Fruit fly (Drosophila melanogaster) whole organism, embryonic: ENCODE data around the gene Cdc16.
A peak's percentile ranks its signal among the peaks of the same experiment; 100 is the strongest.

Experiments
- Aef1 ChIP-seq: fragments of 200-800 bp; sonication (Bioruptor generic); IDR thresholded peaks from 3 replicates; pipeline ENCODE4 v1.3.6; 2022; ENCODE audit warnings: missing biosample characterization, missing genetic modification characterization
- Antp ChIP-seq: fragments of 200-800 bp; sonication (Bioruptor generic); optimal IDR thresholded peaks from 3 replicates; lab custom pipeline; 2016; ENCODE audit warnings: missing biosample characterization, missing genetic modification characterization
- CG11247 ChIP-seq: fragments of 200-800 bp; sonication (Bioruptor generic); IDR thresholded peaks from 2 replicates; pipeline ENCODE4 v1.3.6; 2022; ENCODE audit warnings: missing biosample characterization, missing genetic modification characterization
- CG11456 ChIP-seq: fragments of 200-800 bp; sonication (Bioruptor generic); IDR thresholded peaks from 3 replicates; pipeline ENCODE4 v1.3.6; 2022; ENCODE audit warnings: missing biosample characterization, missing genetic modification characterization
- CG11695 ChIP-seq: fragments of 200-800 bp; sonication (Bioruptor generic); IDR thresholded peaks from 3 replicates; pipeline ENCODE4 v1.3.6; 2022; ENCODE audit warnings: missing biosample characterization, missing genetic modification characterization
- CG1233 ChIP-seq: fragments of 200-800 bp; sonication (Bioruptor generic); optimal IDR thresholded peaks from 4 replicates; lab custom pipeline; 2018; ENCODE audit warnings: missing biosample characterization, mild to moderate bottlenecking, missing genetic modification characterization
- CG17186 ChIP-seq: fragments of 200-800 bp; sonication (Bioruptor generic); optimal IDR thresholded peaks from 3 replicates; lab custom pipeline; 2017; ENCODE audit warnings: missing biosample characterization, missing genetic modification reagents, missing genetic modification characterization
- CG17568 ChIP-seq: fragments of 200-800 bp; sonication (Bioruptor generic); optimal IDR thresholded peaks from 2 replicates; lab custom pipeline; 2018; ENCODE audit warnings: missing biosample characterization, mild to moderate bottlenecking, missing genetic modification characterization, moderate library complexity
- CG2129 ChIP-seq: fragments of 200-800 bp; sonication (Bioruptor generic); IDR thresholded peaks from 2 replicates; pipeline ENCODE4 v1.3.6; 2022; ENCODE audit warnings: missing biosample characterization, missing genetic modification characterization; ENCODE audit not compliant: partially characterized antibody
- CG2678 ChIP-seq: fragments of 200-800 bp; sonication (Bioruptor generic); optimal IDR thresholded peaks from 3 replicates; lab custom pipeline; 2019; ENCODE audit warnings: missing biosample characterization, mild to moderate bottlenecking, missing genetic modification characterization, moderate library complexity
- CG2875 ChIP-seq: fragments of 200-800 bp; sonication (Bioruptor generic); optimal IDR thresholded peaks from 2 replicates; lab custom pipeline; 2017; ENCODE audit warnings: missing biosample characterization, mild to moderate bottlenecking, missing genetic modification characterization, missing genetic modification reagents
- CG3995 ChIP-seq: fragments of 200-800 bp; sonication (Bioruptor generic); optimal IDR thresholded peaks from 3 replicates; lab custom pipeline; 2016; ENCODE audit warnings: missing biosample characterization, missing genetic modification characterization
- CG4854 ChIP-seq: fragments of 200-800 bp; sonication (Bioruptor generic); optimal IDR thresholded peaks from 2 replicates; lab custom pipeline; 2016; ENCODE audit warnings: missing biosample characterization, missing genetic modification characterization, inconsistent platforms
- CG5953 ChIP-seq: fragments of 200-800 bp; sonication (Bioruptor generic); IDR thresholded peaks from 2 replicates; pipeline ENCODE4 v1.3.6; 2022; ENCODE audit warnings: missing biosample characterization, missing genetic modification characterization
- CG6175 ChIP-seq: fragments of 200-800 bp; sonication (Bioruptor generic); IDR thresholded peaks from 3 replicates; pipeline ENCODE4 v1.3.6; 2022; ENCODE audit warnings: missing biosample characterization, missing genetic modification characterization
- CG6813 ChIP-seq: fragments of 200-800 bp; sonication (Bioruptor generic); optimal IDR thresholded peaks from 2 replicates; lab custom pipeline; 2017; ENCODE audit warnings: missing biosample characterization, missing genetic modification characterization, mild to moderate bottlenecking, moderate library complexity, missing genetic modification reagents
- CG7372 ChIP-seq: fragments of 200-800 bp; sonication (Bioruptor generic); IDR thresholded peaks from 2 replicates; pipeline ENCODE4 v1.3.6; 2022; ENCODE audit warnings: missing biosample characterization, missing genetic modification characterization
- CG7839 ChIP-seq: fragments of 200-800 bp; sonication (Bioruptor generic); optimal IDR thresholded peaks from 3 replicates; lab custom pipeline; 2018; ENCODE audit warnings: missing biosample characterization, mild to moderate bottlenecking, missing genetic modification characterization, moderate library complexity
- CG7928 ChIP-seq: fragments of 200-800 bp; sonication (Bioruptor generic); optimal IDR thresholded peaks from 2 replicates; lab custom pipeline; 2017; ENCODE audit warnings: missing biosample characterization, mild to moderate bottlenecking, missing genetic modification characterization
- CHES-1-like ChIP-seq: fragments of 200-800 bp; sonication (Bioruptor generic); optimal IDR thresholded peaks from 2 replicates; lab custom pipeline; 2016; ENCODE audit warnings: missing biosample characterization, missing genetic modification characterization
- CrebB ChIP-seq: fragments of 200-800 bp; sonication (Bioruptor generic); optimal IDR thresholded peaks from 3 replicates; lab custom pipeline; 2018; ENCODE audit warnings: missing biosample characterization, mild to moderate bottlenecking, missing genetic modification characterization
- Dip3 ChIP-seq: fragments of 200-800 bp; sonication (Bioruptor generic); optimal IDR thresholded peaks from 3 replicates; lab custom pipeline; 2016; ENCODE audit warnings: missing biosample characterization, missing genetic modification characterization
- Dp ChIP-seq: fragments of 200-800 bp; sonication (Bioruptor generic); optimal IDR thresholded peaks from 2 replicates; lab custom pipeline; 2018; ENCODE audit warnings: missing biosample characterization, mild to moderate bottlenecking, missing genetic modification characterization, moderate library complexity
- Hmx ChIP-seq: fragments of 200-800 bp; sonication (Bioruptor generic); optimal IDR thresholded peaks from 2 replicates; lab custom pipeline; 2016; ENCODE audit warnings: missing biosample characterization, missing genetic modification characterization
- Lim3 ChIP-seq: fragments of 200-800 bp; sonication (Bioruptor generic); IDR thresholded peaks from 2 replicates; pipeline ENCODE4 v1.3.6; 2022; ENCODE audit warnings: missing biosample characterization, missing genetic modification characterization
- Mad ChIP-seq: fragments of 200-800 bp; sonication (Bioruptor generic); optimal IDR thresholded peaks from 2 replicates; lab custom pipeline; 2016; ENCODE audit warnings: missing biosample characterization, missing genetic modification characterization
- NFAT ChIP-seq: fragments of 200-800 bp; sonication (Bioruptor generic); IDR thresholded peaks from 2 replicates; pipeline ENCODE4 v1.3.6; 2022; ENCODE audit warnings: missing biosample characterization, missing genetic modification characterization
- Trl ChIP-seq, 3 experiments: fragments of >200 bp in 2 of 3; fragments of 200-800 bp in 1 of 3; sonication (Bioruptor generic) in 1 of 3; optimal IDR thresholded peaks; 2 replicates in 1 of 3; 3 replicates in 2 of 3; lab custom pipeline; 2016 to 2017; ENCODE audit warnings: missing biosample characterization in 1 of 3, missing genetic modification characterization in 1 of 3
- br ChIP-seq: fragments of >200 bp; optimal IDR thresholded peaks from 2 replicates; lab custom pipeline; 2017
- btn ChIP-seq: fragments of 200-800 bp; sonication (Bioruptor generic); optimal IDR thresholded peaks from 2 replicates; lab custom pipeline; 2016; ENCODE audit warnings: missing biosample characterization, missing genetic modification characterization
- caup ChIP-seq: fragments of 200-800 bp; sonication (Bioruptor generic); optimal IDR thresholded peaks from 3 replicates; lab custom pipeline; 2017; ENCODE audit warnings: missing biosample characterization, mild to moderate bottlenecking, missing genetic modification characterization, moderate library complexity; ENCODE audit not compliant: severe bottlenecking
- chn ChIP-seq: fragments of 200-800 bp; sonication (Bioruptor generic); optimal IDR thresholded peaks from 2 replicates; lab custom pipeline; 2016; ENCODE audit warnings: missing biosample characterization, missing genetic modification characterization
- en ChIP-seq: fragments of 200-800 bp; sonication (Bioruptor generic); optimal IDR thresholded peaks from 2 replicates; lab custom pipeline; 2016; ENCODE audit warnings: missing biosample characterization, missing genetic modification characterization
- exex ChIP-seq: fragments of 200-800 bp; sonication (Bioruptor generic); optimal IDR thresholded peaks from 4 replicates; lab custom pipeline; 2018; ENCODE audit warnings: missing biosample characterization, mild to moderate bottlenecking, missing genetic modification characterization, moderate library complexity
- fd64A ChIP-seq: fragments of 200-800 bp; sonication (Bioruptor generic); optimal IDR thresholded peaks from 3 replicates; lab custom pipeline; 2018; ENCODE audit warnings: missing biosample characterization, mild to moderate bottlenecking, missing genetic modification characterization
- gcm ChIP-seq: fragments of 200-800 bp; sonication (Bioruptor generic); optimal IDR thresholded peaks from 2 replicates; lab custom pipeline; 2019; ENCODE audit warnings: missing biosample characterization, mild to moderate bottlenecking, missing genetic modification characterization, moderate library complexity
- knrl ChIP-seq: fragments of 200-800 bp; sonication (Bioruptor generic); IDR thresholded peaks from 3 replicates; pipeline ENCODE4 v1.3.6; 2022; ENCODE audit warnings: missing biosample characterization, missing genetic modification characterization; ENCODE audit not compliant: partially characterized antibody
- lab ChIP-seq: fragments of 200-800 bp; sonication (Bioruptor generic); optimal IDR thresholded peaks from 3 replicates; lab custom pipeline; 2017; ENCODE audit warnings: missing biosample characterization, missing genetic modification characterization, mild to moderate bottlenecking, moderate library complexity, missing genetic modification reagents
- lbe ChIP-seq: fragments of 200-800 bp; sonication (Bioruptor generic); optimal IDR thresholded peaks from 2 replicates; lab custom pipeline; 2016; ENCODE audit warnings: missing biosample characterization, mild to moderate bottlenecking, missing genetic modification characterization
- nerfin-1 ChIP-seq: fragments of 200-800 bp; sonication (Bioruptor generic); optimal IDR thresholded peaks from 3 replicates; lab custom pipeline; 2019; ENCODE audit warnings: missing biosample characterization, mild to moderate bottlenecking, missing genetic modification characterization, moderate library complexity
- prd ChIP-seq, 3 experiments: fragments of >200 bp in 2 of 3; fragments of 200-800 bp in 1 of 3; sonication (Bioruptor generic) in 1 of 3; optimal IDR thresholded peaks in 2 of 3; IDR thresholded peaks in 1 of 3; 2 replicates in 2 of 3; 3 replicates in 1 of 3; pipeline versions ENCODE4 v1.3.6 to Lab custom; 2017 to 2022; ENCODE audit warnings: missing biosample characterization in 1 of 3, missing genetic modification characterization in 1 of 3
- ranshi ChIP-seq: fragments of 200-800 bp; sonication (Bioruptor generic); IDR thresholded peaks from 2 replicates; pipeline ENCODE4 v1.3.6; 2022; ENCODE audit warnings: missing biosample characterization, missing genetic modification characterization
- rib ChIP-seq: fragments of 200-800 bp; sonication (Bioruptor generic); IDR thresholded peaks from 2 replicates; pipeline ENCODE4 v1.3.6; 2022; ENCODE audit warnings: missing biosample characterization, missing genetic modification characterization
- scrt ChIP-seq: fragments of 200-800 bp; sonication (Bioruptor generic); optimal IDR thresholded peaks from 2 replicates; lab custom pipeline; 2018; ENCODE audit warnings: missing biosample characterization, mild to moderate bottlenecking, missing genetic modification characterization, moderate library complexity
- sens ChIP-seq: fragments of 200-800 bp; sonication (Bioruptor generic); peaks from one replicate; lab custom pipeline; 2016; ENCODE audit warnings: missing biosample characterization, missing genetic modification characterization
- sisA ChIP-seq: fragments of 200-800 bp; sonication (Bioruptor generic); IDR thresholded peaks from 2 replicates; pipeline ENCODE4 v1.3.6; 2022; ENCODE audit warnings: missing biosample characterization, missing genetic modification characterization
- slou ChIP-seq: fragments of 200-800 bp; sonication (Bioruptor generic); optimal IDR thresholded peaks from 3 replicates; lab custom pipeline; 2016; ENCODE audit warnings: missing biosample characterization, missing genetic modification characterization
- zen ChIP-seq: fragments of 200-800 bp; sonication (Bioruptor generic); optimal IDR thresholded peaks from 3 replicates; lab custom pipeline; 2018; ENCODE audit warnings: missing biosample characterization, mild to moderate bottlenecking, missing genetic modification characterization, moderate library complexity
- zen2 ChIP-seq: fragments of 200-800 bp; sonication (Bioruptor generic); IDR thresholded peaks from 3 replicates; pipeline ENCODE4 v1.3.6; 2022; ENCODE audit warnings: missing biosample characterization, missing genetic modification characterization; ENCODE audit not compliant: partially characterized antibody
- zfh2 ChIP-seq: fragments of 200-800 bp; sonication (Bioruptor generic); optimal IDR thresholded peaks from 2 replicates; lab custom pipeline; 2016; ENCODE audit warnings: missing biosample characterization, missing genetic modification characterization

Gene Cdc16

dm6 chr3R:23295360-23295772 lies 14.4 kb downstream of the Cdc16 start (continued):
- 0 out of 2 replicates have a peak, but pooled peaks have one; percentile 18 for TF ChIP-seq ranshi (GFP tag; lab: Robert Waterston, UW)
- TF ChIP-seq CG3995 (GFP tag; lab: Kevin White, UChicago), result no peak
- no peak for TF ChIP-seq NFAT (GFP tag; lab: Robert Waterston, UW)
- peak; percentile 40 for TF ChIP-seq lab (GFP tag; lab: Kevin White, UChicago)
- peak; percentile 95 for TF ChIP-seq nerfin-1 (tag; lab: Kevin White, UChicago)
- TF ChIP-seq Aef1 (GFP tag; lab: Robert Waterston, UW), result no peak
- peak; percentile 72 for TF ChIP-seq lbe (GFP tag; lab: Kevin White, UChicago)
- TF ChIP-seq CG7928, result no peak
- TF ChIP-seq CG2678 (tag; lab: Kevin White, UChicago), result peak; percentile 11
- TF ChIP-seq gcm, result peak; percentile 19
- TF ChIP-seq Antp (GFP tag; lab: Kevin White, UChicago), result no peak
- TF ChIP-seq Lim3 (GFP tag; lab: Robert Waterston, UW), result no peak
- peak; percentile 30 for TF ChIP-seq scrt (GFP tag; lab: Kevin White, UChicago)
- TF ChIP-seq Dip3 (GFP tag; lab: Kevin White, UChicago), result no peak
- no peak for TF ChIP-seq Hmx (GFP tag; lab: Kevin White, UChicago)
- peak; percentile 22 for TF ChIP-seq exex (tag; lab: Kevin White, UChicago)
- no peak for TF ChIP-seq btn
- TF ChIP-seq CG11695 (GFP tag; lab: Robert Waterston, UW), result peak; percentile 48; the same call in 1 of the 3 replicates
- no peak for TF ChIP-seq Dp
- peak; percentile 13; the same call in 1 of the 3 replicates for TF ChIP-seq knrl (GFP tag; lab: Robert Waterston, UW)
- peak; percentile 76; the same call in 1 of the 2 replicates for TF ChIP-seq rib (GFP tag; lab: Robert Waterston, UW)
- no peak for TF ChIP-seq zfh2 (GFP tag; lab: Kevin White, UChicago)
- no peak for TF ChIP-seq CG17186
- no peak for TF ChIP-seq CG6175 (GFP tag; lab: Robert Waterston, UW)
- no peak for TF ChIP-seq CG2129 (GFP tag; lab: Robert Waterston, UW)
- 0 out of 2 replicates have a peak, but pooled peaks have one; percentile 16 for TF ChIP-seq CG7372 (GFP tag; lab: Robert Waterston, UW)
- TF ChIP-seq CG11456 (GFP tag; lab: Robert Waterston, UW), result no peak
- no peak for TF ChIP-seq CHES-1-like
- no peak for TF ChIP-seq slou (GFP tag; lab: Kevin White, UChicago)
- peak; percentile 41; the same call in 1 of the 3 replicates for TF ChIP-seq zen2 (GFP tag; lab: Robert Waterston, UW)
- peak; percentile 20 for TF ChIP-seq Mad (GFP tag; lab: Kevin White, UChicago)
- TF ChIP-seq chn (GFP tag; lab: Kevin White, UChicago), result peak; percentile 3
- peak; percentile 85 for TF ChIP-seq sens (GFP tag; lab: Kevin White, UChicago)
- TF ChIP-seq CG11247, result no peak
- no peak for TF ChIP-seq prd (optimal IDR thresholded peaks at IDR 0.05; lab: Kevin White, UChicago)
- TF ChIP-seq prd (GFP tag; IDR thresholded peaks at IDR 0.05; lab: Robert Waterston, UW), result no peak
- TF ChIP-seq zen (tag; lab: Kevin White, UChicago), result no peak
- no peak for TF ChIP-seq br
- peak; percentile 28 for TF ChIP-seq CrebB (tag; lab: Kevin White, UChicago)
- TF ChIP-seq en (GFP tag; lab: Kevin White, UChicago), result no peak
- TF ChIP-seq fd64A, result peak; percentile 25
- TF ChIP-seq CG2875 (GFP tag; lab: Kevin White, UChicago), result peak; percentile 14
- TF ChIP-seq sisA (GFP tag; lab: Robert Waterston, UW), result no peak
- TF ChIP-seq CG1233 (GFP tag; lab: Kevin White, UChicago), result no peak
- peak; percentile 68 to 77 for TF ChIP-seq Trl (optimal IDR thresholded peaks at IDR 0.05; lab: Kevin White, UChicago)
- TF ChIP-seq Trl (GFP tag; optimal IDR thresholded peaks at IDR 0.05; lab: Kevin White, UChicago), result peak; percentile 50
- no peak for TF ChIP-seq CG5953
- peak; percentile 43 for TF ChIP-seq caup (GFP tag; lab: Kevin White, UChicago)
- TF ChIP-seq CG6813 (GFP tag; lab: Kevin White, UChicago), result peak; percentile 36
- no peak for TF ChIP-seq CG4854 (GFP tag; lab: Kevin White, UChicago)
- peak; percentile 16 for TF ChIP-seq CG7839
- TF ChIP-seq CG17568 (GFP tag; lab: Kevin White, UChicago), result peak; percentile 12
